Fruit fly (Drosophila melanogaster): Measurements from ENCODE around the gene CRAT.

Gene CRAT

dm6 chr3R:6410412-6411225 lies 34.8 kb upstream of the CRAT start:
- peak; percentile 63 for TF ChIP-seq CG1621 (tag; optimal IDR thresholded peaks at IDR 0.05)
- TF ChIP-seq CG11902 (GFP tag; optimal IDR thresholded peaks at IDR 0.05): peak; percentile 60
- TF ChIP-seq CG4318 (GFP tag; optimal IDR thresholded peaks at IDR 0.05): peak; percentile 89
- TF ChIP-seq CG3919 (GFP tag; optimal IDR thresholded peaks at IDR 0.05): peak; percentile 81
- peak; percentile 71 for TF ChIP-seq CG11762 (GFP tag; optimal IDR thresholded peaks at IDR 0.05; ENCODE audit: insufficient read depth)
- peak; percentile 24 for TF ChIP-seq fd85E (GFP tag; optimal IDR thresholded peaks at IDR 0.05)
- peak; percentile 23 for TF ChIP-seq vri (GFP tag; optimal IDR thresholded peaks at IDR 0.05)
- TF ChIP-seq CG7368 (GFP tag; optimal IDR thresholded peaks at IDR 0.05): peak; percentile 67
- TF ChIP-seq Eip75B (GFP tag; optimal IDR thresholded peaks at IDR 0.05): peak; percentile 86
- TF ChIP-seq CG8319 (GFP tag; optimal IDR thresholded peaks at IDR 0.05): peak; percentile 72
- peak; percentile 82 for TF ChIP-seq CG15336 (GFP tag; IDR thresholded peaks at IDR 0.05)
- TF ChIP-seq lz (GFP tag; optimal IDR thresholded peaks at IDR 0.05): peak; percentile 79
- no peak for TF ChIP-seq Blimp-1 (GFP tag; optimal IDR thresholded peaks at IDR 0.05)
- peak; percentile 82 for TF ChIP-seq CG6163 (GFP tag; IDR thresholded peaks at IDR 0.05)
- TF ChIP-seq cyc (GFP tag; optimal IDR thresholded peaks at IDR 0.05): peak; percentile 69
- TF ChIP-seq Ets96B (tag; optimal IDR thresholded peaks at IDR 0.05): peak; percentile 63
- peak; percentile 84 for TF ChIP-seq CG8119 (GFP tag; IDR thresholded peaks at IDR 0.05)
- peak; percentile 81 for TF ChIP-seq CG9139 (GFP tag; optimal IDR thresholded peaks at IDR 0.05)
- TF ChIP-seq Sox102F (GFP tag; optimal IDR thresholded peaks at IDR 0.05): peak; percentile 75
- peak; percentile 79 for TF ChIP-seq CG34406 (GFP tag; optimal IDR thresholded peaks at IDR 0.05)
- TF ChIP-seq esn (GFP tag; optimal IDR thresholded peaks at IDR 0.05): peak; percentile 86
- TF ChIP-seq dac (GFP tag; optimal IDR thresholded peaks at IDR 0.05): peak; percentile 76
- peak; percentile 96 for TF ChIP-seq CG32006 (GFP tag; optimal IDR thresholded peaks at IDR 0.05)
- TF ChIP-seq CG11294 (GFP tag; IDR thresholded peaks at IDR 0.05): peak; percentile 64
- peak; percentile 79 for TF ChIP-seq CG8632 (GFP tag; optimal IDR thresholded peaks at IDR 0.05)
- TF ChIP-seq Eip78C (GFP tag): peak; percentile 97
- no peak for TF ChIP-seq Eip93F (GFP tag; optimal IDR thresholded peaks at IDR 0.05)
- TF ChIP-seq CG6808 (GFP tag; optimal IDR thresholded peaks at IDR 0.05): peak; percentile 75
- peak; percentile 77 for TF ChIP-seq CG31627 (GFP tag; optimal IDR thresholded peaks at IDR 0.05)
- no peak for TF ChIP-seq CG6854 (GFP tag; optimal IDR thresholded peaks at IDR 0.05)
- TF ChIP-seq Gug (GFP tag; IDR thresholded peaks at IDR 0.05): peak; percentile 37
- peak; percentile 75 for TF ChIP-seq topi (GFP tag; optimal IDR thresholded peaks at IDR 0.05)
- TF ChIP-seq Sox14 (GFP tag; optimal IDR thresholded peaks at IDR 0.05): peak; percentile 87
- TF ChIP-seq CG10669 (GFP tag; optimal IDR thresholded peaks at IDR 0.05): peak; percentile 83
- peak; percentile 87 for TF ChIP-seq CG10631 (GFP tag; optimal IDR thresholded peaks at IDR 0.05)
- TF ChIP-seq Smox (GFP tag; optimal IDR thresholded peaks at IDR 0.05): peak; percentile 77
- peak; percentile 73 for TF ChIP-seq Sox15 (GFP tag; optimal IDR thresholded peaks at IDR 0.05)
- peak; percentile 81 for TF ChIP-seq fkh (GFP tag; optimal IDR thresholded peaks at IDR 0.05)
- peak; percentile 86 for TF ChIP-seq OdsH (GFP tag; optimal IDR thresholded peaks at IDR 0.05)
- peak; percentile 83 for TF ChIP-seq fd59A (GFP tag; optimal IDR thresholded peaks at IDR 0.05)
- peak; percentile 68 for TF ChIP-seq spab (GFP tag; optimal IDR thresholded peaks at IDR 0.05)
- TF ChIP-seq Ets21C (GFP tag; optimal IDR thresholded peaks at IDR 0.05): peak; percentile 56
- TF ChIP-seq acj6 (GFP tag; optimal IDR thresholded peaks at IDR 0.05): peak; percentile 86
- TF ChIP-seq achi (GFP tag; optimal IDR thresholded peaks at IDR 0.05): peak; percentile 82
- peak; percentile 77 for TF ChIP-seq CG3032 (tag; optimal IDR thresholded peaks at IDR 0.05)
- peak; percentile 87 for TF ChIP-seq pdm3 (GFP tag; optimal IDR thresholded peaks at IDR 0.05)
- peak; percentile 81 for TF ChIP-seq CG6792 (GFP tag; optimal IDR thresholded peaks at IDR 0.05)
- TF ChIP-seq ss (GFP tag; optimal IDR thresholded peaks at IDR 0.05): peak; percentile 80 to 90
- peak; percentile 65 to 94 for TF ChIP-seq salr (GFP tag; optimal IDR thresholded peaks at IDR 0.05)
- TF ChIP-seq net (GFP tag; optimal IDR thresholded peaks at IDR 0.05): peak; percentile 85

Data from whole organism, prepupa.